Worm (Caenorhabditis elegans) whole organism, late embryonic: Measurements from ENCODE around the gene C44H9.6.

Experiments used
- ceh-14 ChIP-seq: sonication (generic microtip); optimal IDR thresholded peaks from 2 replicates; lab custom pipeline; 2016; ENCODE audit warnings: missing genotype, missing genetic modification characterization, missing compliant biosample characterization
- ets-4 ChIP-seq: sonication (generic microtip); optimal IDR thresholded peaks from 2 replicates; lab custom pipeline; 2016; ENCODE audit warnings: missing genetic modification characterization, missing compliant biosample characterization
- eyg-1 ChIP-seq: sonication (generic microtip); optimal IDR thresholded peaks from 2 replicates; lab custom pipeline; 2016; ENCODE audit warnings: missing genotype, missing genetic modification characterization, missing compliant biosample characterization
- fkh-6 ChIP-seq: sonication (generic microtip); optimal IDR thresholded peaks from 2 replicates; lab custom pipeline; 2016; ENCODE audit warnings: missing genetic modification characterization, missing compliant biosample characterization
- lin-11 ChIP-seq: fragments of 200-800 bp; sonication (Bioruptor generic); optimal IDR thresholded peaks from 2 replicates; lab custom pipeline; 2018; ENCODE audit warnings: mild to moderate bottlenecking, missing genetic modification characterization, missing compliant biosample characterization
- pros-1 ChIP-seq: fragments of 150-350 bp; optimal IDR thresholded peaks from 2 replicates; lab custom pipeline; 2014; ENCODE audit warnings: missing biosample characterization, missing genetic modification reagents, missing genetic modification characterization

ce11 chrV:12881396-12881795, 36.2 kb upstream of the C44H9.6 start:
- TF ChIP-seq lin-11 (tag; lab: Kevin White, UChicago) = no peak
- TF ChIP-seq fkh-6 (tag; lab: Kevin White, UChicago) = no peak
- TF ChIP-seq pros-1 = no peak
- TF ChIP-seq eyg-1 (tag; lab: Kevin White, UChicago) = no peak
- no peak for TF ChIP-seq ceh-14 (tag; lab: Kevin White, UChicago)
- no peak for TF ChIP-seq ets-4 (tag; lab: Kevin White, UChicago)
